Worm (Caenorhabditis elegans) whole organism, L4/young adult: ENCODE results near the gene zim-1.

Experiments
- W03F9.2 ChIP-seq: fragments of 150-350 bp; optimal IDR thresholded peaks from 2 replicates; lab custom pipeline; 2014; ENCODE audit warnings: missing biosample characterization, missing genetic modification characterization
- dao-5 ChIP-seq: sonication (generic microtip); optimal IDR thresholded peaks from 2 replicates; lab custom pipeline; 2016; ENCODE audit warnings: missing genotype, missing genetic modification characterization, moderate library complexity, missing compliant biosample characterization
- him-1 ChIP-seq: sonication (generic microtip); optimal IDR thresholded peaks from 2 replicates; lab custom pipeline; 2016; ENCODE audit warnings: missing genotype, missing genetic modification reagents, missing genetic modification characterization, missing compliant biosample characterization

zim-1 gene

ce11 chrIV:10524095-10524829 lies 22.6 kb upstream of the zim-1 start, which contains the start of gene C02F4.5:
Gene C02F4.5, minus strand, starts transcription at chrIV:10524145.
- TF ChIP-seq dao-5 (tag; lab: Kevin White, UChicago), result no peak
- no peak for TF ChIP-seq him-1 (tag; lab: Kevin White, UChicago)
- no peak for TF ChIP-seq W03F9.2

- no peak for TF ChIP-seq W03F9.2
- TF ChIP-seq him-1 (tag; lab: Kevin White, UChicago), result peak; percentile 6
- no peak for TF ChIP-seq dao-5 (tag; lab: Kevin White, UChicago)
Observed at ce11 chrIV:10530648-10531047, 16.2 kb upstream of the zim-1 start, which contains the start of gene T07G12.2. Gene T07G12.2, plus strand, starts transcription at chrIV:10530709.

ce11 chrIV:10533639-10534038 lies 13.2 kb upstream of the zim-1 start, which contains the start of gene T07G12.3:
Gene T07G12.3, plus strand, starts transcription at chrIV:10533939.
- TF ChIP-seq dao-5 (tag; lab: Kevin White, UChicago), result no peak
- TF ChIP-seq W03F9.2, result no peak
- no peak for TF ChIP-seq him-1 (tag; lab: Kevin White, UChicago)

ce11 chrIV:10538584-10538983 lies 8.3 kb upstream of the zim-1 start, which contains the start of gene T07G12.4:
Gene T07G12.4, minus strand, starts transcription at chrIV:10538684.
- TF ChIP-seq him-1 (tag; lab: Kevin White, UChicago), result no peak
- no peak for TF ChIP-seq dao-5 (tag; lab: Kevin White, UChicago)
- TF ChIP-seq W03F9.2, result no peak

- no peak for TF ChIP-seq him-1 (tag; lab: Kevin White, UChicago)
Observed at ce11 chrIV:10542283-10542682, 4.6 kb upstream of the zim-1 start.

ce11 chrIV:10543361-10543760 lies 3.5 kb upstream of the zim-1 start:
- no peak for TF ChIP-seq him-1 (tag; lab: Kevin White, UChicago)
- TF ChIP-seq dao-5 (tag; lab: Kevin White, UChicago), result no peak
- no peak for TF ChIP-seq W03F9.2

- TF ChIP-seq him-1 (tag; lab: Kevin White, UChicago) (no peak), dao-5 (tag; lab: Kevin White, UChicago) (no peak), W03F9.2 (no peak)
Observed at ce11 chrIV:10545038-10545437, 1.8 kb upstream of the zim-1 start, which contains the start of gene T07G12.5. Gene T07G12.5, minus strand, starts transcription at chrIV:10545138.

- TF ChIP-seq W03F9.2, result no peak
- no peak for TF ChIP-seq dao-5 (tag; lab: Kevin White, UChicago)
- no peak for TF ChIP-seq him-1 (tag; lab: Kevin White, UChicago)
Observed at ce11 chrIV:10554947-10555346, 8.1 kb downstream of the zim-1 start, which contains the start of gene zim-2. Gene zim-2, plus strand, starts transcription at chrIV:10555247.

- TF ChIP-seq him-1 (tag; lab: Kevin White, UChicago) (no peak), W03F9.2 (no peak), dao-5 (tag; lab: Kevin White, UChicago) (no peak)
Observed at ce11 chrIV:10558415-10558814, 11.5 kb downstream of the zim-1 start, which contains the start of gene zim-3. Gene zim-3, plus strand, starts transcription at chrIV:10558715.

ce11 chrIV:10561605-10562004 lies 14.7 kb downstream of the zim-1 start, which contains the start of gene him-8:
Gene him-8, plus strand, starts transcription at chrIV:10561905.
- TF ChIP-seq dao-5 (tag; lab: Kevin White, UChicago) (no peak), W03F9.2 (no peak), him-1 (tag; lab: Kevin White, UChicago) (no peak)

- no peak for TF ChIP-seq dao-5 (tag; lab: Kevin White, UChicago)
- TF ChIP-seq W03F9.2, result no peak
- TF ChIP-seq him-1 (tag; lab: Kevin White, UChicago), result no peak
Observed at ce11 chrIV:10564613-10565012, 17.7 kb downstream of the zim-1 start.

ce11 chrIV:10565282-10565681 lies 18.4 kb downstream of the zim-1 start:
- no peak for TF ChIP-seq dao-5 (tag; lab: Kevin White, UChicago)
- no peak for TF ChIP-seq him-1 (tag; lab: Kevin White, UChicago)
- TF ChIP-seq W03F9.2, result no peak

ce11 chrIV:10567822-10568221 lies 20.9 kb downstream of the zim-1 start:
- no peak for TF ChIP-seq W03F9.2

ce11 chrIV:10570065-10570464 lies 23.2 kb downstream of the zim-1 start:
- no peak for TF ChIP-seq W03F9.2
- no peak for TF ChIP-seq dao-5 (tag; lab: Kevin White, UChicago)

- TF ChIP-seq him-1 (tag; lab: Kevin White, UChicago), result no peak
- TF ChIP-seq dao-5 (tag; lab: Kevin White, UChicago), result no peak
Observed at ce11 chrIV:10571020-10571419, 24.1 kb downstream of the zim-1 start.
